Worm (Caenorhabditis elegans) whole organism, L3 larva: ENCODE data around the gene F40F8.5.

ENCODE experiments used
- R02D3.7 ChIP-seq: fragments of 150-350 bp; optimal IDR thresholded peaks from 2 replicates; lab custom pipeline; 2014; ENCODE audit warnings: missing biosample characterization, missing genetic modification characterization
- aly-2 ChIP-seq: fragments of 150-350 bp; optimal IDR thresholded peaks from 2 replicates; lab custom pipeline; 2014; ENCODE audit warnings: missing biosample characterization, missing genetic modification characterization
- ama-1 ChIP-seq: fragments of 150-350 bp; optimal IDR thresholded peaks from 2 replicates; lab custom pipeline; 2018
- ceh-16 ChIP-seq: sonication (generic microtip); optimal IDR thresholded peaks from 2 replicates; lab custom pipeline; 2017; ENCODE audit warnings: missing biosample characterization, missing genetic modification characterization
- ceh-28 ChIP-seq: fragments of 150-350 bp; optimal IDR thresholded peaks from 2 replicates; lab custom pipeline; 2014; ENCODE audit warnings: missing biosample characterization, missing genetic modification reagents, missing genetic modification characterization
- ceh-82 ChIP-seq: fragments of 150-350 bp; optimal IDR thresholded peaks from 2 replicates; lab custom pipeline; 2014; ENCODE audit warnings: missing biosample characterization, missing genetic modification characterization
- ceh-9 ChIP-seq: sonication (generic microtip); optimal IDR thresholded peaks from 2 replicates; lab custom pipeline; 2018; ENCODE audit warnings: missing biosample characterization, missing genetic modification characterization
- egl-5 ChIP-seq: fragments of 150-350 bp; optimal IDR thresholded peaks from 2 replicates; lab custom pipeline; 2017; ENCODE audit warnings: missing biosample characterization, missing genetic modification reagents, missing genetic modification characterization, inconsistent platforms
- elt-2 ChIP-seq: sonication (generic microtip); optimal IDR thresholded peaks from 2 replicates; lab custom pipeline; 2016; ENCODE audit warnings: missing genetic modification reagents, mild to moderate bottlenecking, missing genetic modification characterization, missing compliant biosample characterization
- eor-1 ChIP-seq, 2 experiments: fragments of 150-350 bp; optimal IDR thresholded peaks; 2 replicates each; lab custom pipeline; 2014 to 2018; ENCODE audit warnings: missing biosample characterization in 2 of 2, missing genetic modification characterization in 2 of 2
- fkh-10 ChIP-seq: sonication (generic microtip); optimal IDR thresholded peaks from 2 replicates; lab custom pipeline; 2017; ENCODE audit warnings: missing biosample characterization, missing genetic modification reagents, missing genetic modification characterization
- fkh-2 ChIP-seq: fragments of 150-350 bp; optimal IDR thresholded peaks from 2 replicates; lab custom pipeline; 2014; ENCODE audit warnings: missing biosample characterization, missing genetic modification reagents, missing genetic modification characterization
- fos-1 ChIP-seq: fragments of 150-350 bp; optimal IDR thresholded peaks from 2 replicates; lab custom pipeline; 2014; ENCODE audit warnings: missing biosample characterization, missing genetic modification characterization
- jun-1 ChIP-seq: fragments of 150-350 bp; optimal IDR thresholded peaks from 2 replicates; lab custom pipeline; 2014; ENCODE audit warnings: missing biosample characterization, missing genetic modification reagents, missing genetic modification characterization
- lin-15B ChIP-seq: fragments of 150-350 bp; optimal IDR thresholded peaks from 2 replicates; lab custom pipeline; 2014; ENCODE audit warnings: missing biosample characterization, missing genetic modification characterization
- lsy-12 ChIP-seq: sonication (generic microtip); optimal IDR thresholded peaks from 2 replicates; lab custom pipeline; 2016; ENCODE audit warnings: mild to moderate bottlenecking, missing genetic modification characterization, missing compliant biosample characterization
- mdl-1 ChIP-seq: fragments of 150-350 bp; optimal IDR thresholded peaks from 2 replicates; lab custom pipeline; 2014; ENCODE audit warnings: missing biosample characterization, missing genetic modification characterization
- mml-1 ChIP-seq: fragments of 150-350 bp; sonication (generic microtip); optimal IDR thresholded peaks from 3 replicates; lab custom pipeline; 2014; ENCODE audit warnings: missing biosample characterization, missing genetic modification characterization
- nhr-11 ChIP-seq: fragments of 150-350 bp; optimal IDR thresholded peaks from 2 replicates; lab custom pipeline; 2014; ENCODE audit warnings: missing biosample characterization, missing genetic modification characterization
- nhr-12 ChIP-seq: fragments of 150-350 bp; optimal IDR thresholded peaks from 2 replicates; lab custom pipeline; 2014; ENCODE audit warnings: missing biosample characterization, missing genetic modification characterization
- nhr-23 ChIP-seq: fragments of 150-350 bp; optimal IDR thresholded peaks from 2 replicates; lab custom pipeline; 2014; ENCODE audit warnings: missing biosample characterization, missing genetic modification reagents, missing genetic modification characterization
- nhr-28 ChIP-seq: fragments of 150-350 bp; optimal IDR thresholded peaks from 2 replicates; lab custom pipeline; 2014; ENCODE audit warnings: missing biosample characterization, missing genetic modification characterization
- nhr-43 ChIP-seq: sonication (generic microtip); optimal IDR thresholded peaks from 2 replicates; lab custom pipeline; 2016; ENCODE audit warnings: mild to moderate bottlenecking, missing genetic modification characterization, missing compliant biosample characterization; ENCODE audit not compliant: poor library complexity, severe bottlenecking
- nhr-76 ChIP-seq: fragments of 150-350 bp; sonication (generic microtip); optimal IDR thresholded peaks from 5 replicates; lab custom pipeline; 2014; ENCODE audit warnings: missing biosample characterization, missing genetic modification characterization
- nhr-77 ChIP-seq: fragments of 150-350 bp; optimal IDR thresholded peaks from 2 replicates; lab custom pipeline; 2014; ENCODE audit warnings: missing biosample characterization, missing genetic modification characterization
- pha-4 ChIP-seq: fragments of 150-350 bp; optimal IDR thresholded peaks from 2 replicates; lab custom pipeline; 2014; ENCODE audit warnings: missing biosample characterization, missing genetic modification reagents, missing genetic modification characterization
- pqm-1 ChIP-seq: fragments of 150-350 bp; optimal IDR thresholded peaks from 2 replicates; lab custom pipeline; 2017; ENCODE audit warnings: missing biosample characterization, missing genetic modification characterization, inconsistent platforms
- sea-2 ChIP-seq: fragments of 150-350 bp; sonication (generic microtip); optimal IDR thresholded peaks from 4 replicates; lab custom pipeline; 2014; ENCODE audit warnings: missing biosample characterization, missing genetic modification reagents, missing genetic modification characterization
- skn-1 ChIP-seq: fragments of 150-350 bp; optimal IDR thresholded peaks from 2 replicates; lab custom pipeline; 2014; ENCODE audit warnings: missing biosample characterization, missing genetic modification characterization
- snpc-4 ChIP-seq: fragments of 150-350 bp; optimal IDR thresholded peaks from 2 replicates; lab custom pipeline; 2014; ENCODE audit warnings: missing biosample characterization, missing genetic modification characterization
- tbx-2 ChIP-seq: sonication (generic microtip); optimal IDR thresholded peaks from 2 replicates; lab custom pipeline; 2016; ENCODE audit warnings: mild to moderate bottlenecking, missing genetic modification characterization, missing compliant biosample characterization
- unc-39 ChIP-seq: sonication (generic microtip); optimal IDR thresholded peaks from 4 replicates; lab custom pipeline; 2017; ENCODE audit warnings: missing biosample characterization, missing genetic modification characterization
- zag-1 ChIP-seq: fragments of 150-350 bp; optimal IDR thresholded peaks from 2 replicates; lab custom pipeline; 2014; ENCODE audit warnings: missing biosample characterization, missing genetic modification characterization
- ztf-11 ChIP-seq: fragments of 150-350 bp; optimal IDR thresholded peaks from 2 replicates; lab custom pipeline; 2014; ENCODE audit warnings: missing biosample characterization, missing genetic modification characterization

Gene F40F8.5

DNA sequence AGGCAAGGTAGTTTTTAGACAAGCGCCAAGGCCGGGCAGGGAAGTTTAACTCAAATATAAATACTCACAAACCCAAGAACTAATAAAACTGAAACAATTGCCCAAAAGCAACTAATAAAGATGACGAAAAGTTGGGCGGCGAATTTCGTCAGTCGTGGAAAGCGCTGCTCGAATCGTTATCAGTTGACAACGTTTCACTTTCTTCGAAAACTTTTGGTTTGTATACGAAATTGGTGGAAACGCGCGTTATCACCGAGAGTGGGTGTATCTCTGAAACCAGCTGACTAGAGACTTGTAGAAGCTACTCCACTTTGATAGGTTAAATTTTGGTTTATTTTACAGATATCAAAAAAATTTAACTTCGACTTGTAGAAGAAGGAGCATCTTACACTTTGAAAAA lies 18.4 kb upstream of the F40F8.5 start:
- TF ChIP-seq nhr-11 (tag; lab: Kevin White, UChicago) (no peak), elt-2 (tag; lab: Kevin White, UChicago) (peak; percentile 83), sea-2 (GFP tag; lab: Kevin White, UChicago) (no peak), pha-4 (tag; lab: Kevin White, UChicago) (no peak), aly-2 (tag; lab: Kevin White, UChicago) (no peak), mml-1 (tag; lab: Kevin White, UChicago) (no peak)

- TF ChIP-seq fos-1 (tag; lab: Kevin White, UChicago) = no peak
- TF ChIP-seq lin-15B (tag; lab: Kevin White, UChicago) = no peak
- no peak for TF ChIP-seq mml-1 (tag; lab: Kevin White, UChicago)
- TF ChIP-seq pqm-1 (tag; lab: Kevin White, UChicago) = no peak
- no peak for TF ChIP-seq ceh-82 (tag; lab: Kevin White, UChicago)
- peak; percentile 3 for TF ChIP-seq egl-5
- no peak for TF ChIP-seq ceh-16 (tag; lab: Kevin White, UChicago)
Measured at ce11 chrII:11152495-11152894, 17.8 kb upstream of the F40F8.5 start, which contains the start of gene pqm-1. Gene pqm-1 (minus strand): TSS chrII:11152595.

DNA sequence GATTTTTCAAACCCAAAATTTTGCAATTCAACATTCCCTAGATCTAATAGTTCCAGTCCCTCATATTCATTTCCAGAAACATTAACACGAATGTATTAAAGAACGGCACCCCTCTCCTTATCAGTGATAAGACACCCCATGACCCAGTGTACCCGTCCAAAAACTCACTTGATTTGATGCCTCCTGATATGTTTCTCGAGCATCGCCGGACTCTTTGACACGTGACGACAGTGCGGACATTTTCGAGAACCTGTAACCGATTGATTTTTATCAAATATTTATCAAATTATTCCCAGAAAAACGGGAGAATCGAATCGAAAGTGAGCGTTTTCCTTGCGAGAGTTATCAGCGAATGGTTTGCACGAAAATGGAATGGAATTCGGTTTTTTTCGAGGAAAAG lies 16.2 kb upstream of the F40F8.5 start:
- TF ChIP-seq nhr-77 (tag; lab: Kevin White, UChicago) (no peak), elt-2 (tag; lab: Kevin White, UChicago) (peak; percentile 98), jun-1 (peak; percentile 35), pha-4 (tag; lab: Kevin White, UChicago) (peak; percentile 69), skn-1 (no peak), aly-2 (tag; lab: Kevin White, UChicago) (no peak), tbx-2 (no peak), nhr-11 (tag; lab: Kevin White, UChicago) (no peak), lin-15B (tag; lab: Kevin White, UChicago) (no peak), R02D3.7 (tag; lab: Kevin White, UChicago) (no peak)

- TF ChIP-seq snpc-4 (tag; lab: Kevin White, UChicago) (no peak), mml-1 (tag; lab: Kevin White, UChicago) (no peak), nhr-76 (no peak), ceh-9 (tag; lab: Kevin White, UChicago) (no peak), aly-2 (tag; lab: Kevin White, UChicago) (peak; percentile 79), eor-1 (tag; optimal IDR thresholded peaks at IDR 0.05; lab: Kevin White, UChicago) (no peak), egl-5 (no peak), ama-1 (lab: Kevin White, UChicago) (peak; percentile 78), nhr-77 (tag; lab: Kevin White, UChicago) (peak; percentile 71), fkh-2 (tag; lab: Kevin White, UChicago) (no peak), nhr-23 (tag; lab: Kevin White, UChicago) (no peak), nhr-28 (tag; lab: Kevin White, UChicago) (no peak), elt-2 (tag; lab: Kevin White, UChicago) (peak; percentile 78), nhr-12 (tag; lab: Kevin White, UChicago) (no peak), pha-4 (tag; lab: Kevin White, UChicago) (peak; percentile 45), ceh-28 (tag; lab: Kevin White, UChicago) (peak; percentile 12), unc-39 (tag; lab: Kevin White, UChicago) (no peak), jun-1 (peak; percentile 88), ztf-11 (tag; lab: Kevin White, UChicago) (no peak), nhr-11 (tag; lab: Kevin White, UChicago) (peak; percentile 23), lsy-12 (tag; lab: Kevin White, UChicago) (peak; percentile 53), fos-1 (tag; lab: Kevin White, UChicago) (no peak)
Measured at ce11 chrII:11149866-11150685, 15.3 kb upstream of the F40F8.5 start.

DNA sequence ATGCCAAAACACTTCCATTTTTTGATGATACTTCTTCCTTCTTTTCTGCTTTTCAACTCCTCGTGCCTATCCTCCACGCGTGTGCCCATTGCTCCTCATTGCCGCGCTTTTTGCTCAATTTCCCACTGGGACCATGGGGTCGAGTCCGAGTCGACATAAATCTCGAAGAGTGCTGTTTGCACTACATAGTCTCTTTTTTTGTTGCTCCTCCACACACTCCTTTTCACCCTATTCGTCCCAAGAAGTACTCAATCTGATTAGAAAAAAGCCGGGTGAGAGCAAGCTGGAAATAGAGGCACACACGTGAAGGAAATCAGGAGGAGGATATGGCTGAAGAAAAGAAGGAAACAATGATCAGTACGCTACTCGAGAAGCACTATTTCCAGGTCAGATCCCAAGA lies 7.8 kb upstream of the F40F8.5 start, which contains the start of gene arrd-6:
TSS of gene arrd-6 (plus strand) at position 169 of the 400 bp plus-strand sequence.
- TF ChIP-seq mdl-1 (tag; lab: Kevin White, UChicago) (no peak), ceh-82 (tag; lab: Kevin White, UChicago) (no peak), fkh-2 (tag; lab: Kevin White, UChicago) (no peak), tbx-2 (no peak), egl-5 (no peak), skn-1 (no peak), lin-15B (tag; lab: Kevin White, UChicago) (no peak), fkh-10 (GFP tag; lab: Kevin White, UChicago) (no peak), nhr-76 (no peak), ceh-28 (tag; lab: Kevin White, UChicago) (no peak), zag-1 (tag; lab: Kevin White, UChicago) (no peak), jun-1 (no peak), nhr-43 (tag; lab: Kevin White, UChicago) (no peak), nhr-11 (tag; lab: Kevin White, UChicago) (no peak)
